Worm (Caenorhabditis elegans) whole organism, late embryonic: Measurements from ENCODE around the gene str-193.

Experiments
- ceh-18 ChIP-seq: sonication (generic microtip); optimal IDR thresholded peaks from 2 replicates; lab custom pipeline; 2016; ENCODE audit warnings: missing genetic modification characterization, missing compliant biosample characterization
- ceh-19 ChIP-seq: fragments of 200-800 bp; sonication (Bioruptor generic); optimal IDR thresholded peaks from 2 replicates; lab custom pipeline; 2018; ENCODE audit warnings: mild to moderate bottlenecking, missing genetic modification characterization, missing compliant biosample characterization
- ceh-2 ChIP-seq: sonication (generic microtip); optimal IDR thresholded peaks from 2 replicates; lab custom pipeline; 2016; ENCODE audit warnings: missing genotype, missing genetic modification characterization, missing compliant biosample characterization
- ceh-48 ChIP-seq: sonication (generic microtip); optimal IDR thresholded peaks from 2 replicates; lab custom pipeline; 2016; ENCODE audit warnings: missing genetic modification characterization, inconsistent platforms, missing compliant biosample characterization
- nhr-11 ChIP-seq: fragments of 150-350 bp; optimal IDR thresholded peaks from 2 replicates; lab custom pipeline; 2014; ENCODE audit warnings: missing biosample characterization, missing genetic modification characterization
- pag-3 ChIP-seq: sonication (generic microtip); optimal IDR thresholded peaks from 2 replicates; lab custom pipeline; 2016; ENCODE audit warnings: missing compliant biosample characterization, missing genetic modification characterization, borderline replicate concordance

- no peak for TF ChIP-seq ceh-48
- no peak for TF ChIP-seq nhr-11 (tag; lab: Kevin White, UChicago)
- no peak for TF ChIP-seq ceh-2 (tag; lab: Kevin White, UChicago)
- TF ChIP-seq ceh-18 (tag; lab: Kevin White, UChicago) = no peak
- TF ChIP-seq ceh-19 (GFP tag; lab: Kevin White, UChicago) = no peak
- TF ChIP-seq pag-3 (tag; lab: Kevin White, UChicago) = no peak
Observed at ce11 chrV:9777645-9778044, 44.0 kb downstream of the str-193 start, which contains the start of gene smg-4.
